Worm (Caenorhabditis elegans): ENCODE data around the gene sym-2.

DNA sequence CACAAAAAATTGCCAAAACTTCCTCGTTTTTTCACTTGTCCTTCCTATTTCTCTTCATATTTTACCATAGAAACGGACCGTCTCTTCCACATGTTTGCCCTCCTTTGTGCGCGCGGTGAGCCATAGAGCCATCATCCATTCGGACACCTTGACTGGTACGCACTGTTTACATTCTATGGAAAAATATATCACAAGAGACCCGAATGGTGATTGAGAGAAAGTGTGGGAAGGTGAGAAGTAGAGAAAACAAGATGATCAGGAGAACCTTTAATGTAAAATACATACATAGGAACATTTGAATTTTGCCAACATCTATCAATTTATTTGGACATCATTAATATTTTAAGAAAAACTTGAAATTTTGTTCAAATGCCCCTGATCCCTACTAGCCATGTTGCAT, 2.4 kb downstream of the sym-2 start:
- TF ChIP-seq F13C5.2 (tag; optimal IDR thresholded peaks at IDR 0.05) (no peak), tra-4 (tag; optimal IDR thresholded peaks at IDR 0.05) (no peak), ama-1 (optimal IDR thresholded peaks at IDR 0.05) (no peak), tbx-37 (GFP tag; conservative IDR thresholded peaks at IDR 0.05) (no peak), ceh-13 (GFP tag; optimal IDR thresholded peaks at IDR 0.05) (no peak), flt-1 (GFP tag; IDR thresholded peaks at IDR 0.05) (no peak), tbx-11 (GFP tag; IDR thresholded peaks at IDR 0.05) (no peak), aly-1 (tag; optimal IDR thresholded peaks at IDR 0.05) (no peak), B0310.2 (tag; optimal IDR thresholded peaks at IDR 0.05) (no peak), sea-1 (GFP tag; conservative IDR thresholded peaks at IDR 0.05) (no peak), hmbx-1 (tag; optimal IDR thresholded peaks at IDR 0.05) (no peak), hnd-1 (tag; optimal IDR thresholded peaks at IDR 0.05) (no peak), scrt-1 (GFP tag; IDR thresholded peaks at IDR 0.05) (no peak)

Data from whole organism, early embryonic.